Worm (Caenorhabditis elegans): ENCODE data around the gene fbxb-71.

fbxb-71 gene

ce11 chrX:3262600-3262999, at the start of gene fbxb-71:
fbxb-71 (plus strand) TSS chrX:3262900.
- TF ChIP-seq nhr-77 (tag; optimal IDR thresholded peaks at IDR 0.05) (no peak), snpc-4 (tag; optimal IDR thresholded peaks at IDR 0.05) (no peak), zag-1 (tag; optimal IDR thresholded peaks at IDR 0.05) (no peak), jun-1 (tag; optimal IDR thresholded peaks at IDR 0.05) (no peak), hmg-11 (tag; optimal IDR thresholded peaks at IDR 0.05) (no peak), ztf-4 (tag; optimal IDR thresholded peaks at IDR 0.05) (no peak), nhr-67 (tag; optimal IDR thresholded peaks at IDR 0.05) (no peak), elt-3 (tag; optimal IDR thresholded peaks at IDR 0.05) (no peak), pqm-1 (tag; optimal IDR thresholded peaks at IDR 0.05) (no peak), sea-2 (GFP tag; optimal IDR thresholded peaks at IDR 0.05) (no peak), fos-1 (tag; optimal IDR thresholded peaks at IDR 0.05) (no peak), ceh-9 (tag; optimal IDR thresholded peaks at IDR 0.05) (no peak), nfya-1 (tag; optimal IDR thresholded peaks at IDR 0.05; ENCODE audit: insufficient read depth) (no peak), egl-5 (tag; optimal IDR thresholded peaks at IDR 0.05) (no peak), skn-1 (tag; optimal IDR thresholded peaks at IDR 0.05) (no peak), pha-4 (tag; optimal IDR thresholded peaks at IDR 0.05) (no peak), nhr-76 (tag; optimal IDR thresholded peaks at IDR 0.05) (no peak), lin-39 (tag; optimal IDR thresholded peaks at IDR 0.05) (no peak), ZK546.5 (tag; optimal IDR thresholded peaks at IDR 0.05) (no peak), nhr-28 (tag; optimal IDR thresholded peaks at IDR 0.05) (no peak)

- no peak for TF ChIP-seq skn-1 (tag; optimal IDR thresholded peaks at IDR 0.05)
- no peak for TF ChIP-seq ama-1 (optimal IDR thresholded peaks at IDR 0.05)
- TF ChIP-seq nhr-67 (tag; optimal IDR thresholded peaks at IDR 0.05) = no peak
- no peak for TF ChIP-seq hmg-11 (tag; optimal IDR thresholded peaks at IDR 0.05)
- no peak for TF ChIP-seq nfya-1 (tag; optimal IDR thresholded peaks at IDR 0.05; ENCODE audit: insufficient read depth)
- TF ChIP-seq R02D3.7 (tag; optimal IDR thresholded peaks at IDR 0.05) = no peak
- no peak for TF ChIP-seq pqm-1 (tag; optimal IDR thresholded peaks at IDR 0.05)
- TF ChIP-seq tbx-2 (tag; optimal IDR thresholded peaks at IDR 0.05) = no peak
- TF ChIP-seq sea-2 (GFP tag; optimal IDR thresholded peaks at IDR 0.05) = no peak
- no peak for TF ChIP-seq lsy-12 (tag; optimal IDR thresholded peaks at IDR 0.05)
- TF ChIP-seq aly-2 (tag; optimal IDR thresholded peaks at IDR 0.05) = no peak
- no peak for TF ChIP-seq ceh-28 (tag; optimal IDR thresholded peaks at IDR 0.05)
- TF ChIP-seq fkh-2 (tag; optimal IDR thresholded peaks at IDR 0.05) = no peak
- no peak for TF ChIP-seq ceh-82 (tag; optimal IDR thresholded peaks at IDR 0.05)
- TF ChIP-seq egl-27 (tag; optimal IDR thresholded peaks at IDR 0.05) = no peak
- no peak for TF ChIP-seq fos-1 (tag; optimal IDR thresholded peaks at IDR 0.05)
These were observed 46.0 kb upstream of the fbxb-71 start for ce11 chrX:3216698-3217097.

- TF ChIP-seq R02D3.7 (tag; optimal IDR thresholded peaks at IDR 0.05) (no peak), sea-2 (GFP tag; optimal IDR thresholded peaks at IDR 0.05) (no peak), fkh-10 (GFP tag; optimal IDR thresholded peaks at IDR 0.05) (no peak), ZK546.5 (tag; optimal IDR thresholded peaks at IDR 0.05) (no peak), snpc-4 (tag; optimal IDR thresholded peaks at IDR 0.05) (no peak), ztf-4 (tag; optimal IDR thresholded peaks at IDR 0.05) (no peak), daf-12 (tag; optimal IDR thresholded peaks at IDR 0.05) (no peak), elt-3 (tag; optimal IDR thresholded peaks at IDR 0.05) (peak in 1 of 3 experiments; percentile 41), unc-39 (tag; optimal IDR thresholded peaks at IDR 0.05) (no peak), lsy-12 (tag; optimal IDR thresholded peaks at IDR 0.05) (no peak), unc-62 (GFP tag; optimal IDR thresholded peaks at IDR 0.05) (no peak), jun-1 (tag; optimal IDR thresholded peaks at IDR 0.05) (no peak), nhr-237 (tag; optimal IDR thresholded peaks at IDR 0.05) (no peak), nhr-25 (tag; optimal IDR thresholded peaks at IDR 0.05) (peak; percentile 35), elt-1 (tag; optimal IDR thresholded peaks at IDR 0.05) (no peak), fkh-2 (tag; optimal IDR thresholded peaks at IDR 0.05) (no peak), ceh-16 (tag; optimal IDR thresholded peaks at IDR 0.05) (no peak), pha-4 (tag; optimal IDR thresholded peaks at IDR 0.05) (peak; percentile 18), ztf-11 (tag; optimal IDR thresholded peaks at IDR 0.05) (no peak), nhr-12 (tag; optimal IDR thresholded peaks at IDR 0.05) (no peak), ceh-9 (tag; optimal IDR thresholded peaks at IDR 0.05) (no peak), elt-2 (tag; optimal IDR thresholded peaks at IDR 0.05) (peak; percentile 74), nhr-23 (tag; optimal IDR thresholded peaks at IDR 0.05) (no peak), pqm-1 (tag; optimal IDR thresholded peaks at IDR 0.05) (peak; percentile 4), lin-39 (tag; optimal IDR thresholded peaks at IDR 0.05) (no peak)
These were observed 44.5 kb upstream of the fbxb-71 start for ce11 chrX:3218040-3218795.
